Fruit fly (Drosophila melanogaster) whole organism, pupa: ENCODE measurements around the gene Toll-9.

ENCODE experiments used
- CG15710 ChIP-seq: fragments of 200-800 bp; sonication (Bioruptor generic); optimal IDR thresholded peaks from 2 replicates; lab custom pipeline; 2018; ENCODE audit warnings: missing biosample characterization, mild to moderate bottlenecking, missing genetic modification characterization, moderate library complexity
- CG34367 ChIP-seq: fragments of 200-800 bp; sonication (Bioruptor generic); optimal IDR thresholded peaks from 2 replicates; lab custom pipeline; 2018; ENCODE audit warnings: missing biosample characterization, mild to moderate bottlenecking, missing genetic modification characterization

Toll-9 gene

dm6 chr3L:20313469-20313868 is 53.1 kb downstream of the Toll-9 start, which contains the start of gene alphaSnap:
Gene alphaSnap, plus strand, starts transcription at chr3L:20313632.
- TF ChIP-seq CG15710, result no peak
- peak; percentile 19 for TF ChIP-seq CG34367 (tag; lab: Kevin White, UChicago)
